Worm (Caenorhabditis elegans): ENCODE results near the gene C13G5.2.

DNA sequence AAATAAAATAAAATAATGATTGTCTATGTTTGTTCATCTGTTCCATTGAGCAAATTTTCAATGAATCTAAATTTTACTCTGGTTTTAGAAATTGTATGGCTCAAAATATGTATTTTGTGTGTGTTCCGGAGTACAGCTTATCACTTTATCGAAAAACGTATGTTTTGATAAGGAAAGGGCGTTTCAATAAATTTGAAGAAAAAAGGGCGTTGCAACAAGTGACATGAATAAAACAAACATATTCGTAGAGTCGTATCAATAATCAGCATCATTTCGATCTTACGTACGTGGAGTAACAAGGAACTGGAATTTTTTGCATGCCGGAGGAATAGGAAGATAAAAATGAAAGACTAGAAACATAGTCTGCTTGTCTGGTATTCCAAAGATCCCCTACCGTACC is 24.2 kb downstream of the C13G5.2 start:
- TF ChIP-seq K11D2.4 (GFP tag; IDR thresholded peaks at IDR 0.05) (no peak), dpff-1 (tag; optimal IDR thresholded peaks at IDR 0.05) (no peak), attf-6 (GFP tag; IDR thresholded peaks at IDR 0.05) (no peak), pha-4 (tag; optimal IDR thresholded peaks at IDR 0.05) (no peak), K12H6.12 (tag; optimal IDR thresholded peaks at IDR 0.05) (no peak)

Data from whole organism, young adult.